Worm (Caenorhabditis elegans) whole organism, early embryonic: ENCODE data around the gene F59A6.13.
A peak's percentile ranks its signal among the peaks of the same experiment; 100 is the strongest.

Experiments
- B0310.2 ChIP-seq: sonication (generic microtip); optimal IDR thresholded peaks from 2 replicates; lab custom pipeline; 2016; ENCODE audit warnings: mild to moderate bottlenecking, missing genetic modification characterization, missing compliant biosample characterization
- F13C5.2 ChIP-seq: sonication (generic microtip); optimal IDR thresholded peaks from 2 replicates; lab custom pipeline; 2017; ENCODE audit warnings: mild to moderate bottlenecking, missing genetic modification characterization, inconsistent platforms, missing compliant biosample characterization
- aly-1 ChIP-seq: sonication (generic microtip); optimal IDR thresholded peaks from 2 replicates; lab custom pipeline; 2016; ENCODE audit warnings: missing genetic modification characterization, missing compliant biosample characterization
- ama-1 ChIP-seq: fragments of 150-350 bp; optimal IDR thresholded peaks from 2 replicates; lab custom pipeline; 2014
- ceh-13 ChIP-seq: fragments of 200-800 bp; sonication (Bioruptor generic); optimal IDR thresholded peaks from 2 replicates; lab custom pipeline; 2018; ENCODE audit warnings: mild to moderate bottlenecking, missing genetic modification characterization, missing compliant biosample characterization
- ceh-36 ChIP-seq: sonication (generic microtip); optimal IDR thresholded peaks from 2 replicates; lab custom pipeline; 2016; ENCODE audit warnings: missing genetic modification characterization, inconsistent platforms, missing compliant biosample characterization
- ets-7 ChIP-seq: sonication (generic microtip); optimal IDR thresholded peaks from 2 replicates; lab custom pipeline; 2016; ENCODE audit warnings: missing genotype, missing genetic modification characterization, missing compliant biosample characterization
- flt-1 ChIP-seq: fragments of 200-800 bp; sonication (Bioruptor generic); IDR thresholded peaks from 2 replicates; pipeline ENCODE4 v1.3.6; 2022; ENCODE audit warnings: missing genetic modification characterization, missing compliant biosample characterization
- hmbx-1 ChIP-seq: sonication (generic microtip); optimal IDR thresholded peaks from 2 replicates; lab custom pipeline; 2016; ENCODE audit warnings: mild to moderate bottlenecking, missing genetic modification characterization, missing compliant biosample characterization
- hmg-4 ChIP-seq: fragments of 200-800 bp; sonication (Bioruptor generic); optimal IDR thresholded peaks from 2 replicates; lab custom pipeline; 2018; ENCODE audit warnings: mild to moderate bottlenecking, missing genetic modification characterization, missing compliant biosample characterization
- hnd-1 ChIP-seq: sonication (generic microtip); optimal IDR thresholded peaks from 2 replicates; lab custom pipeline; 2016; ENCODE audit warnings: missing genetic modification characterization, missing compliant biosample characterization
- pes-1 ChIP-seq: fragments of 200-800 bp; sonication (Bioruptor generic); IDR thresholded peaks from 2 replicates; pipeline ENCODE4 v1.3.6; 2022; ENCODE audit warnings: missing genetic modification reagents, missing genetic modification characterization, missing compliant biosample characterization
- scrt-1 ChIP-seq: fragments of 200-800 bp; sonication (Bioruptor generic); IDR thresholded peaks from 2 replicates; pipeline ENCODE4 v1.3.6; 2022; ENCODE audit warnings: missing genetic modification characterization, missing compliant biosample characterization
- sea-1 ChIP-seq: fragments of 200-800 bp; sonication (Bioruptor generic); conservative IDR thresholded peaks from 2 replicates; pipeline ENCODE4 v1.3.6; 2022; ENCODE audit warnings: missing genetic modification characterization, missing compliant biosample characterization
- tbx-11 ChIP-seq: fragments of 200-800 bp; sonication (Bioruptor generic); IDR thresholded peaks from 2 replicates; pipeline ENCODE4 v1.3.6; 2022; ENCODE audit warnings: missing genetic modification characterization, missing compliant biosample characterization
- tbx-37 ChIP-seq: fragments of 200-800 bp; sonication (Bioruptor generic); conservative IDR thresholded peaks from 2 replicates; pipeline ENCODE4 v1.3.6; 2022; ENCODE audit warnings: missing genetic modification reagents, missing genetic modification characterization, missing compliant biosample characterization
- tra-4 ChIP-seq: sonication (generic microtip); optimal IDR thresholded peaks from 2 replicates; lab custom pipeline; 2017; ENCODE audit warnings: missing genetic modification characterization, missing compliant biosample characterization

The F59A6.13 gene

DNA sequence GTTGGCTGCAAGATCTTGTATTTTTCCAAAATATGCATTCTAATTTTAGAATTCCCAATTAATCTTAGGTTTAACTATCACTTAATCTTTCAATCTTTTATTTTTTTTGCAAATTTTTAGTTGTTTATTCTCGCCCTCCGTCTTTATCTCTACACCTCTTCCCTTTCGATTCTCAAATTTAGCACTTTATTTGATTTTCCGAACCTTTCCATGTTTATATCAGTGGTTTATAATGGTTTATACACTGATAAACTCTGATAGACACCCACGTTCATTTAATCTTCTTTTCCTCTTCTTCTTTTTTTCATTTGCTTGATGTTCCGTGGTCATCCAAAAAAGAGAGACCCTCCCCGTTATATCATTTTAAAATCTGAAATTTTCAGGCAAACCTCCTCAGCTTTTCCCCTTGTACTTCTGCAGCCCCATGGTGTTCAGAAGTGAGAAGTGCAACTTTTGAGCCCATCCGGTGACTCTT, at the start of gene F59A6.13, which contains the start of gene nsy-1:
Gene F59A6.13, plus strand, starts transcription at position 425 of the 475 bp plus-strand sequence.
Gene nsy-1, plus strand, starts transcription at position 377 of the 475 bp plus-strand sequence.
- TF ChIP-seq sea-1 (GFP tag; lab: Robert Waterston, UW), result no peak
- no peak for TF ChIP-seq aly-1
- no peak for TF ChIP-seq F13C5.2 (tag; lab: Kevin White, UChicago)
- no peak for TF ChIP-seq ceh-36 (tag; lab: Kevin White, UChicago)
- TF ChIP-seq hnd-1, result no peak

DNA sequence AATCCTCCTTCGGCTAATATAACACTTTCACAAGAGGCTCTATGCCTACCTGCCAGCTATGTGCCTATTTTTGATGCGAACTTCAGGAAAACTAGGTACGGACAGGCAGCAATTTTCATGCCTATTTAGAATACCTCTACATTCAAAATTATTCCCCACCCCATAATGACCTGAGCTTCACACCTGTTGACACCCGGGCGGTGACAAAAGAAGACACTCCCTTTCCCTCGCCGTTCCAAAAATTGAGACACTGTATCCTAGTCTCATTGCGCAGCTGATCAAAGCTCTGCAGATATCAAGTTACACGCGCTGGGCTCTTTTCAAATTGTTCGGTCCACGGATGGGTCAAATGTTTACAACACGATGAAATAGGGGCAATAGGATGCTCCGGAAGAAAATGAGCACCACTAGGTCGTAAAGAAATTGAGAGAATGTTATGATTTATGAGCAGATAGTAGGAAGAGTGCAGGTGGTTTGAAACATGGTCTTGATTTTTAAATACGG, 48.1 kb upstream of the F59A6.13 start:
- TF ChIP-seq scrt-1 (GFP tag; lab: Robert Waterston, UW), result no peak
- TF ChIP-seq flt-1 (GFP tag; lab: Robert Waterston, UW), result no peak
- no peak for TF ChIP-seq tbx-37 (GFP tag; lab: Robert Waterston, UW)
- TF ChIP-seq sea-1 (GFP tag; lab: Robert Waterston, UW), result no peak
- TF ChIP-seq ama-1, result no peak
- no peak for TF ChIP-seq aly-1
- TF ChIP-seq F13C5.2 (tag; lab: Kevin White, UChicago), result no peak
- no peak for TF ChIP-seq ets-7 (tag; lab: Kevin White, UChicago)
- TF ChIP-seq tbx-11 (GFP tag; lab: Robert Waterston, UW), result no peak
- no peak for TF ChIP-seq B0310.2 (tag; lab: Kevin White, UChicago)
- TF ChIP-seq hmbx-1 (tag; lab: Kevin White, UChicago), result no peak
- TF ChIP-seq pes-1 (GFP tag; lab: Robert Waterston, UW), result no peak
- no peak for TF ChIP-seq hmg-4 (GFP tag; lab: Kevin White, UChicago)
- no peak for TF ChIP-seq hnd-1
- no peak for TF ChIP-seq tra-4 (tag; lab: Kevin White, UChicago)
- TF ChIP-seq ceh-13 (GFP tag; lab: Kevin White, UChicago), result no peak
- no peak for TF ChIP-seq ceh-36 (tag; lab: Kevin White, UChicago)

DNA sequence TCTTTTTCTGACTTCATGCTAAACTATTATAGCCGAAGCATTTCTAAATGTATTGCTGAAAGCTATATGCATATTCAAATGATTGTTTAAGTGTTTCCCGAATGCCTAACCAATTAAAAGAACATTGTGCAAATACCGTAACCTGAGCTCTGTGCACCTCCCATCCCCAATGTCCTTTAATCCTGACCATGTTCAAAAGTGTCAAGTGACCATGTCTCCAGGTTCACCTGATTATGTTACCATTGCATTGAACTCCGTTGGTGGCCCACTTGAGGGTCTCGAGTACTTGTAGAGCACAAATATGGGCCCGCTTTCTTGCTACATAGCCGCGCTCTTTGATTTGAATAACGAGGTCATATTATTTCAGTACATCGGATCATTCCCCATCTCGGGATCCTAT, 47.3 kb upstream of the F59A6.13 start:
- TF ChIP-seq ama-1 (no peak), ceh-13 (GFP tag; lab: Kevin White, UChicago) (no peak), hnd-1 (no peak), tbx-11 (GFP tag; lab: Robert Waterston, UW) (no peak), tbx-37 (GFP tag; lab: Robert Waterston, UW) (no peak), flt-1 (GFP tag; lab: Robert Waterston, UW) (no peak), pes-1 (GFP tag; lab: Robert Waterston, UW) (no peak), tra-4 (tag; lab: Kevin White, UChicago) (no peak), hmbx-1 (tag; lab: Kevin White, UChicago) (no peak), ets-7 (tag; lab: Kevin White, UChicago) (no peak), hmg-4 (GFP tag; lab: Kevin White, UChicago) (no peak)

DNA sequence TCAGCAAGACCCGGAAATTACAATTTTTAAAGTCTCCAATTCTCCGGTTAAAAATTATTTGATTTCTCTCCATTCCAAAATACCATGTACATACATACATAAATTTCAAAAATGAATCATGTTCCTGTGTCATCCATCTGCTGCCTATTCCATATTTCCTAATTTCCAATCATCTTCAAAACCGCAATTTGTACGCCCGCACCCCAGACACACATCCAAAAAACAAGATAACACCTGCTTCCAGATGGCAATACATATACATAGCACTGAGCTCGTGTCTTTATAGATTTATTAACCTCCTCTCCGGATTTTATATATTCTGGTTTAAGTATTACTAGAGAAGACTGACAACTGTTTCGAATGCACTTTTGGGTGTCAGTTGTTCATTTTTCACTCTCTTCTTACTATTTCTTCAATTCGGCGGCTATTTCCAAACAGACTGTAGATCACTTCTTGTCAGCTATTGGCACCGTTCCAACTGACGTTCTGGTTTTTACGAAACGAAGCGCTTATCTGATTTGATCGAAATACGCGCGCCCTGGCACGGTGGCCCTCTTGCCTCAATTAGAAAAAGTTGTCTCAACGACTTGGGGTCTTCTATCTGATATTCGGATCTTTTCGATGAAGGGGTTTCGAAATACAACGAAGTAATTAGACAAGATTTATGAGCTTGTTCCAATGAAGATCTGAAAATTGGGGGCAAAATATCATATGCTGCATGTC, 40.8 kb upstream of the F59A6.13 start:
- TF ChIP-seq ceh-36 (tag; lab: Kevin White, UChicago), result no peak
- TF ChIP-seq ama-1, result no peak
- TF ChIP-seq ets-7 (tag; lab: Kevin White, UChicago), result no peak
- TF ChIP-seq hmbx-1 (tag; lab: Kevin White, UChicago), result no peak
- no peak for TF ChIP-seq F13C5.2 (tag; lab: Kevin White, UChicago)
- TF ChIP-seq tbx-11 (GFP tag; lab: Robert Waterston, UW), result no peak
- TF ChIP-seq aly-1, result no peak
- TF ChIP-seq ceh-13 (GFP tag; lab: Kevin White, UChicago), result no peak
- TF ChIP-seq tbx-37 (GFP tag; lab: Robert Waterston, UW), result no peak
- no peak for TF ChIP-seq B0310.2 (tag; lab: Kevin White, UChicago)
- TF ChIP-seq sea-1 (GFP tag; lab: Robert Waterston, UW), result no peak
- no peak for TF ChIP-seq scrt-1 (GFP tag; lab: Robert Waterston, UW)
- TF ChIP-seq tra-4 (tag; lab: Kevin White, UChicago), result no peak
- TF ChIP-seq pes-1 (GFP tag; lab: Robert Waterston, UW), result no peak
- TF ChIP-seq flt-1 (GFP tag; lab: Robert Waterston, UW), result no peak
- TF ChIP-seq hnd-1, result no peak
- no peak for TF ChIP-seq hmg-4 (GFP tag; lab: Kevin White, UChicago)

DNA sequence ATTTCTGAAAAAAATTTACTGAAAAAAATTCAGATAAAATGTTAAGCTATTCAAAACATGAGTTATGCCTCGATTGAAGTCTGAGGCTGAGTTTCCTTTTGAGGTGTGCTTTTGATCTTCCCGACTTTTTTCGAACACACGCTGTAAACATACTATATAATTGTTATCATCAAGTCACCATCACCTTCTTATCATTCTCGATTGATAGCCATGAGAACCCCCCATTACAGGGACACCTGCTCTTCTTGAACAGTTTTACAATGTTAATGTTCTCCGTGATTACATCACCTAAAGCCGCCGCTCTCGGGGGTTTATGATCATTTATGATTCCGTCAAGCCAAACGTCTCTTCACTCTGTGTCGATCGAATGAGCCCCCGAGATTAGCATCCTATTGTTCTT, 38.5 kb upstream of the F59A6.13 start:
- TF ChIP-seq ama-1 (no peak), ceh-36 (tag; lab: Kevin White, UChicago) (no peak), ceh-13 (GFP tag; lab: Kevin White, UChicago) (no peak), sea-1 (GFP tag; lab: Robert Waterston, UW) (no peak), hmg-4 (GFP tag; lab: Kevin White, UChicago) (no peak), pes-1 (GFP tag; lab: Robert Waterston, UW) (no peak), flt-1 (GFP tag; lab: Robert Waterston, UW) (no peak), scrt-1 (GFP tag; lab: Robert Waterston, UW) (no peak), tbx-37 (GFP tag; lab: Robert Waterston, UW) (no peak)

DNA sequence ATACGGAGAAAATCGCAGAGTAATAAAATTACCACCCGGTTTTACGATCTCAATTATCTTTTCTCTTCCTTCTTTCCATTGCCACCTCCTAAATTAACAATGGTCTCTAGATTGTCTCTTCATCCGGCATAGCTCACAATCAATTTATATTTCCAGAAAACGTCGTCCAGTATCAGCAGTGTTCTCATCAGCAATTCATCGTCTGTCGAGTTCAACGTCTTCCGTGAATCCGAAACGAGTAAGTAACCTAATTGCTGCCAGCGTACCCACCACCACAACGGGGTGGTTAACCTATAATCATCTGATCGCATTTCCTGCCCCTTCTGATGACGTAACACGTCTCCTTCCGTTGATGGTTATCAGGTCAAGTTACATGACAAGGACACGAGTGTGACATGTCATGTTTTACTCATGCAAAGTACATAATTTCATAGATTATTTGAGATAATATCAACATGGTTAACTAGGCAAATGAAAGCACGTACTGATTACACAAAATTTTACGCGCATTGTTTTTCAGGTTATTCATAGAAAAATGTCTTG, 36.6 kb upstream of the F59A6.13 start:
- TF ChIP-seq aly-1, result no peak
- no peak for TF ChIP-seq flt-1 (GFP tag; lab: Robert Waterston, UW)
- no peak for TF ChIP-seq ets-7 (tag; lab: Kevin White, UChicago)
- no peak for TF ChIP-seq pes-1 (GFP tag; lab: Robert Waterston, UW)
- no peak for TF ChIP-seq sea-1 (GFP tag; lab: Robert Waterston, UW)

DNA sequence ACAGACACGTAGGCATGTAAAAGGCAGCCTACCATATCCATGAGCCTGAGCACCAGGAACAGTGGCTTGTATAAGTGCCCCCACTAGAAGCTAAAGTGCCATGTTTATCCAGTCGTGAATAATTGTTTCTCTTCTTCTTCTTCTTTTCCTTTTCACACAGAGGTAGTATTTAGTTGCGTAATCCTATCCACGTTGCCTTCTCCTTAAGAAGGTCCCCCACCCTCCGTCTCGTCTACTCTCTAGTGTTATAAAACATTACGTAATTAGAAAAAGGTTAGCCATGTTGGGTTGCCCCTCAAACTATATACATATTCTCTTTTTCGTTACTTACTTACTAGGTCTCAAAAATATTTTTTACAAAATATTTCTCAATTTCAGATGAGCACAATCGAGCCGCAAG, 35.9 kb upstream of the F59A6.13 start:
- no peak for TF ChIP-seq F13C5.2 (tag; lab: Kevin White, UChicago)
- peak; percentile 30 for TF ChIP-seq ceh-36 (tag; lab: Kevin White, UChicago)
